Fruit fly (Drosophila melanogaster) whole organism, embryonic: ENCODE measurements around the gene Est-Q.
A peak's percentile ranks its signal among the peaks of the same experiment; 100 is the strongest.

Experiments
- BEAF-32 ChIP-seq: fragments of 200-800 bp; sonication (Bioruptor generic); optimal IDR thresholded peaks from 3 replicates; lab custom pipeline; 2017; ENCODE audit warnings: missing biosample characterization, missing genetic modification characterization, mild to moderate bottlenecking, moderate library complexity, missing genetic modification reagents
- CG10267 ChIP-seq: fragments of 200-800 bp; sonication (Bioruptor generic); optimal IDR thresholded peaks from 2 replicates; lab custom pipeline; 2018; ENCODE audit warnings: missing biosample characterization, mild to moderate bottlenecking, missing genetic modification characterization, moderate library complexity
- CG12299 ChIP-seq: fragments of 200-800 bp; sonication (Bioruptor generic); optimal IDR thresholded peaks from 2 replicates; lab custom pipeline; 2018; ENCODE audit warnings: missing biosample characterization, mild to moderate bottlenecking, missing genetic modification characterization
- CG12659 ChIP-seq: fragments of 200-800 bp; sonication (Bioruptor generic); optimal IDR thresholded peaks from 3 replicates; lab custom pipeline; 2017; ENCODE audit warnings: mild to moderate bottlenecking, missing biosample characterization, missing genetic modification reagents, missing genetic modification characterization
- CG14050 ChIP-seq: fragments of 200-800 bp; sonication (Bioruptor generic); IDR thresholded peaks from 3 replicates; pipeline ENCODE4 v1.3.6; 2022; ENCODE audit warnings: missing biosample characterization, missing genetic modification characterization
- CG1603 ChIP-seq: fragments of 200-800 bp; sonication (Bioruptor generic); optimal IDR thresholded peaks from 2 replicates; lab custom pipeline; 2019; ENCODE audit warnings: missing biosample characterization, mild to moderate bottlenecking, missing genetic modification characterization, moderate library complexity
- CG16813 ChIP-seq: fragments of 200-800 bp; sonication (Bioruptor generic); IDR thresholded peaks from 3 replicates; pipeline ENCODE4 v1.3.6; 2022; ENCODE audit warnings: missing biosample characterization, missing genetic modification characterization; ENCODE audit not compliant: partially characterized antibody
- CG18262 ChIP-seq: fragments of 200-800 bp; optimal IDR thresholded peaks from 3 replicates; lab custom pipeline; 2019; ENCODE audit warnings: missing biosample characterization, mild to moderate bottlenecking, missing genetic modification characterization, moderate library complexity
- CG30403 ChIP-seq: fragments of 200-800 bp; sonication (Bioruptor generic); optimal IDR thresholded peaks from 3 replicates; lab custom pipeline; 2016; ENCODE audit warnings: missing biosample characterization, missing genetic modification characterization
- CG30431 ChIP-seq: fragments of 200-800 bp; sonication (Bioruptor generic); optimal IDR thresholded peaks from 2 replicates; lab custom pipeline; 2017; ENCODE audit warnings: missing biosample characterization, missing genetic modification characterization
- CG3281 ChIP-seq: fragments of 200-800 bp; sonication (Bioruptor generic); optimal IDR thresholded peaks from 3 replicates; lab custom pipeline; 2017; ENCODE audit warnings: missing biosample characterization, mild to moderate bottlenecking, missing genetic modification characterization
- CG3995 ChIP-seq: fragments of 200-800 bp; sonication (Bioruptor generic); optimal IDR thresholded peaks from 3 replicates; lab custom pipeline; 2016; ENCODE audit warnings: missing biosample characterization, missing genetic modification characterization
- CG5245 ChIP-seq: fragments of 200-800 bp; sonication (Bioruptor generic); optimal IDR thresholded peaks from 3 replicates; lab custom pipeline; 2016; ENCODE audit warnings: missing biosample characterization, missing genetic modification characterization
- CG8924 ChIP-seq: fragments of 200-800 bp; optimal IDR thresholded peaks from 3 replicates; lab custom pipeline; 2019; ENCODE audit warnings: missing biosample characterization, mild to moderate bottlenecking, missing genetic modification characterization, moderate library complexity
- CG9797 ChIP-seq: fragments of 200-800 bp; sonication (Bioruptor generic); optimal IDR thresholded peaks from 3 replicates; lab custom pipeline; 2018; ENCODE audit warnings: missing biosample characterization, mild to moderate bottlenecking, missing genetic modification characterization
- CG9817 ChIP-seq: fragments of 200-800 bp; sonication (Bioruptor generic); optimal IDR thresholded peaks from 2 replicates; lab custom pipeline; 2018; ENCODE audit warnings: missing biosample characterization, mild to moderate bottlenecking, missing genetic modification characterization, moderate library complexity
- CTCF ChIP-seq: fragments of 200-800 bp; sonication (Bioruptor generic); optimal IDR thresholded peaks from 2 replicates; lab custom pipeline; 2017; ENCODE audit warnings: missing biosample characterization, mild to moderate bottlenecking, missing genetic modification characterization, moderate library complexity
- CoRest ChIP-seq: fragments of 200-800 bp; sonication (Bioruptor generic); optimal IDR thresholded peaks from 3 replicates; lab custom pipeline; 2018; ENCODE audit warnings: missing biosample characterization, mild to moderate bottlenecking, missing genetic modification characterization, moderate library complexity
- D19A ChIP-seq: fragments of 200-800 bp; optimal IDR thresholded peaks from 3 replicates; lab custom pipeline; 2019; ENCODE audit warnings: missing biosample characterization, mild to moderate bottlenecking, missing genetic modification characterization, moderate library complexity
- Dip3 ChIP-seq: fragments of 200-800 bp; sonication (Bioruptor generic); optimal IDR thresholded peaks from 3 replicates; lab custom pipeline; 2016; ENCODE audit warnings: missing biosample characterization, missing genetic modification characterization
- Doc2 ChIP-seq: fragments of 200-800 bp; sonication (Bioruptor generic); IDR thresholded peaks from 2 replicates; pipeline ENCODE4 v1.3.6; 2022; ENCODE audit warnings: missing biosample characterization, missing genetic modification characterization
- HLH54F ChIP-seq: fragments of 200-800 bp; sonication (Bioruptor generic); optimal IDR thresholded peaks from 3 replicates; lab custom pipeline; 2016; ENCODE audit warnings: missing biosample characterization, missing genetic modification characterization
- Lhr ChIP-seq: fragments of 200-800 bp; sonication (Bioruptor generic); optimal IDR thresholded peaks from 3 replicates; lab custom pipeline; 2017; ENCODE audit warnings: mild to moderate bottlenecking, missing biosample characterization, missing genetic modification reagents, missing genetic modification characterization
- Lim3 ChIP-seq: fragments of 200-800 bp; sonication (Bioruptor generic); IDR thresholded peaks from 2 replicates; pipeline ENCODE4 v1.3.6; 2022; ENCODE audit warnings: missing biosample characterization, missing genetic modification characterization
- MBD-R2 ChIP-seq: fragments of 200-800 bp; sonication (Bioruptor generic); IDR thresholded peaks from 2 replicates; pipeline ENCODE4 v1.3.6; 2022; ENCODE audit warnings: missing biosample characterization, missing genetic modification characterization
- Med ChIP-seq: fragments of 200-800 bp; sonication (Bioruptor generic); peaks from one replicate; lab custom pipeline; 2016; ENCODE audit warnings: missing biosample characterization, missing genetic modification characterization, mild to moderate bottlenecking, inconsistent platforms, moderate library complexity
- Myb ChIP-seq: fragments of 200-800 bp; sonication (Bioruptor generic); optimal IDR thresholded peaks from 2 replicates; lab custom pipeline; 2016; ENCODE audit warnings: missing biosample characterization, missing genetic modification characterization
- Oaz ChIP-seq: fragments of 200-800 bp; sonication (Bioruptor generic); IDR thresholded peaks from 2 replicates; pipeline ENCODE4 v1.3.6; 2022; ENCODE audit warnings: missing biosample characterization, missing genetic modification characterization
- Ravus ChIP-seq: fragments of 200-800 bp; sonication (Bioruptor generic); IDR thresholded peaks from 2 replicates; pipeline ENCODE4 v1.3.6; 2022; ENCODE audit warnings: missing biosample characterization, missing genetic modification characterization
- Sox102F ChIP-seq: fragments of 200-800 bp; sonication (Bioruptor generic); optimal IDR thresholded peaks from 2 replicates; lab custom pipeline; 2018; ENCODE audit warnings: missing biosample characterization, mild to moderate bottlenecking, missing genetic modification characterization, moderate library complexity
- Sry-β ChIP-seq: fragments of 200-800 bp; sonication (Bioruptor generic); optimal IDR thresholded peaks from 2 replicates; lab custom pipeline; 2018; ENCODE audit warnings: missing biosample characterization, mild to moderate bottlenecking, missing genetic modification characterization, moderate library complexity
- TFAM ChIP-seq: fragments of 200-800 bp; sonication (Bioruptor generic); optimal IDR thresholded peaks from 2 replicates; lab custom pipeline; 2017; ENCODE audit warnings: missing biosample characterization, missing genetic modification characterization, inconsistent platforms
- Xbp1 ChIP-seq: fragments of 200-800 bp; sonication (Bioruptor generic); optimal IDR thresholded peaks from 3 replicates; lab custom pipeline; 2016; ENCODE audit warnings: missing biosample characterization, mild to moderate bottlenecking, missing genetic modification characterization
- Xrp1 ChIP-seq: fragments of 200-800 bp; sonication (Bioruptor generic); IDR thresholded peaks from 2 replicates; pipeline ENCODE4 v1.3.6; 2022; ENCODE audit warnings: missing biosample characterization, missing genetic modification characterization
- YL-1 ChIP-seq: fragments of 200-800 bp; sonication (Bioruptor generic); optimal IDR thresholded peaks from 3 replicates; lab custom pipeline; 2017; ENCODE audit warnings: missing biosample characterization, mild to moderate bottlenecking, missing genetic modification characterization
- aop ChIP-seq: fragments of 200-800 bp; sonication (Bioruptor generic); IDR thresholded peaks from 2 replicates; pipeline ENCODE4 v1.3.6; 2022; ENCODE audit warnings: missing biosample characterization, missing genetic modification characterization
- bbx ChIP-seq: fragments of 200-800 bp; sonication (Bioruptor generic); IDR thresholded peaks from 2 replicates; pipeline ENCODE4 v1.3.6; 2022; ENCODE audit warnings: missing biosample characterization, missing genetic modification characterization; ENCODE audit not compliant: partially characterized antibody
- dmrt11E ChIP-seq: fragments of 200-800 bp; sonication (Bioruptor generic); optimal IDR thresholded peaks from 3 replicates; lab custom pipeline; 2018; ENCODE audit warnings: missing biosample characterization, mild to moderate bottlenecking, missing genetic modification characterization, moderate library complexity
- dpn ChIP-seq, 2 experiments: fragments of 200-800 bp; sonication (Bioruptor generic); optimal IDR thresholded peaks; 3 replicates each; lab custom pipeline; 2016; ENCODE audit warnings: missing biosample characterization in 2 of 2, missing genetic modification characterization in 2 of 2
- ewg ChIP-seq: fragments of 200-800 bp; sonication (Bioruptor generic); optimal IDR thresholded peaks from 3 replicates; lab custom pipeline; 2017; ENCODE audit warnings: mild to moderate bottlenecking, missing biosample characterization, missing genetic modification reagents, missing genetic modification characterization
- kay ChIP-seq: fragments of 200-800 bp; sonication (Bioruptor generic); optimal IDR thresholded peaks from 2 replicates; lab custom pipeline; 2016; ENCODE audit warnings: missing biosample characterization, missing genetic modification characterization
- mam ChIP-seq: fragments of 200-800 bp; sonication (Bioruptor generic); optimal IDR thresholded peaks from 3 replicates; lab custom pipeline; 2016; ENCODE audit warnings: missing biosample characterization, missing genetic modification characterization
- pzg ChIP-seq: fragments of 200-800 bp; sonication (Bioruptor generic); optimal IDR thresholded peaks from 3 replicates; lab custom pipeline; 2018; ENCODE audit warnings: missing biosample characterization, mild to moderate bottlenecking, missing genetic modification characterization, moderate library complexity
- shn ChIP-seq: fragments of 200-800 bp; sonication (Bioruptor generic); optimal IDR thresholded peaks from 3 replicates; lab custom pipeline; 2016; ENCODE audit warnings: missing biosample characterization, missing genetic modification characterization
- sisA ChIP-seq: fragments of 200-800 bp; sonication (Bioruptor generic); IDR thresholded peaks from 2 replicates; pipeline ENCODE4 v1.3.6; 2022; ENCODE audit warnings: missing biosample characterization, missing genetic modification characterization
- sr ChIP-seq: fragments of 200-800 bp; sonication (Bioruptor generic); IDR thresholded peaks from 3 replicates; pipeline ENCODE4 v1.3.6; 2022; ENCODE audit warnings: missing biosample characterization, missing genetic modification characterization
- stwl ChIP-seq: fragments of 200-800 bp; sonication (Bioruptor generic); optimal IDR thresholded peaks from 3 replicates; lab custom pipeline; 2018; ENCODE audit warnings: missing biosample characterization, mild to moderate bottlenecking, missing genetic modification characterization, moderate library complexity
- trem ChIP-seq: fragments of 200-800 bp; optimal IDR thresholded peaks from 3 replicates; lab custom pipeline; 2019; ENCODE audit warnings: missing biosample characterization, mild to moderate bottlenecking, missing genetic modification characterization, moderate library complexity
- vfl ChIP-seq: fragments of 200-800 bp; sonication (Bioruptor generic); optimal IDR thresholded peaks from 2 replicates; lab custom pipeline; 2016; ENCODE audit warnings: missing biosample characterization, missing genetic modification characterization
- vvl ChIP-seq: fragments of 200-800 bp; sonication (Bioruptor generic); IDR thresholded peaks from 2 replicates; pipeline ENCODE4 v1.3.6; 2022; ENCODE audit warnings: missing biosample characterization, missing genetic modification characterization
- zen ChIP-seq: fragments of 200-800 bp; sonication (Bioruptor generic); optimal IDR thresholded peaks from 3 replicates; lab custom pipeline; 2018; ENCODE audit warnings: missing biosample characterization, mild to moderate bottlenecking, missing genetic modification characterization, moderate library complexity

The Est-Q gene

dm6 chr3L:21516716-21517266 lies 15.6 kb downstream of the Est-Q start (continued):
- peak; percentile 56; the same call in 1 of the 2 replicates for TF ChIP-seq MBD-R2 (GFP tag; lab: Robert Waterston, UW)
- peak; percentile 26 for TF ChIP-seq zen (tag; lab: Kevin White, UChicago)
- TF ChIP-seq Dip3 (GFP tag; lab: Kevin White, UChicago): peak; percentile 9
- TF ChIP-seq HLH54F (GFP tag; lab: Kevin White, UChicago): peak; percentile 25
- TF ChIP-seq YL-1 (GFP tag; lab: Kevin White, UChicago): peak; percentile 88
- no peak for TF ChIP-seq Oaz (GFP tag; lab: Robert Waterston, UW)
- no peak for TF ChIP-seq sisA
- TF ChIP-seq CG12299: peak; percentile 2
- peak; percentile 92 for TF ChIP-seq CG10267 (tag; lab: Kevin White, UChicago)
- TF ChIP-seq Ravus (GFP tag; lab: Robert Waterston, UW): no peak
- TF ChIP-seq Xrp1 (GFP tag; lab: Robert Waterston, UW): no peak
- no peak for TF ChIP-seq Doc2 (GFP tag; lab: Robert Waterston, UW)
- TF ChIP-seq CG8924 (tag; lab: Kevin White, UChicago): peak; percentile 59
- no peak for TF ChIP-seq aop (GFP tag; lab: Robert Waterston, UW)
- TF ChIP-seq CG9797 (GFP tag; lab: Kevin White, UChicago): peak; percentile 88
- TF ChIP-seq vfl: peak; percentile 37
- TF ChIP-seq CG3281 (GFP tag; lab: Kevin White, UChicago): peak; percentile 27
- TF ChIP-seq CTCF (GFP tag; lab: Kevin White, UChicago): no peak
- TF ChIP-seq ewg (GFP tag; lab: Kevin White, UChicago): no peak
- TF ChIP-seq Lim3 (GFP tag; lab: Robert Waterston, UW): no peak
- peak in 1 of 2 experiments; percentile 40 for TF ChIP-seq dpn (GFP tag; optimal IDR thresholded peaks at IDR 0.05; lab: Kevin White, UChicago)
- TF ChIP-seq CG16813 (GFP tag; lab: Robert Waterston, UW): no peak
- TF ChIP-seq TFAM (GFP tag; lab: Kevin White, UChicago): no peak
- peak; percentile 69 for TF ChIP-seq CG12659 (GFP tag; lab: Kevin White, UChicago)
- peak; percentile 9 for TF ChIP-seq D19A (tag; lab: Kevin White, UChicago)
- TF ChIP-seq CG14050 (GFP tag; lab: Robert Waterston, UW): no peak
- peak; percentile 38 for TF ChIP-seq CG30403 (GFP tag; lab: Kevin White, UChicago)
- no peak for TF ChIP-seq Sry-β (GFP tag; lab: Kevin White, UChicago)
- peak; percentile 36 for TF ChIP-seq CoRest (tag; lab: Kevin White, UChicago)
- TF ChIP-seq pzg (GFP tag; lab: Kevin White, UChicago): peak; percentile 69
- TF ChIP-seq Lhr (GFP tag; lab: Kevin White, UChicago): peak; percentile 73
- peak; percentile 86 for TF ChIP-seq Med (GFP tag; lab: Kevin White, UChicago)
- TF ChIP-seq dmrt11E (tag; lab: Kevin White, UChicago): peak; percentile 1
- peak; percentile 42 for TF ChIP-seq vvl
- TF ChIP-seq CG9817 (tag; lab: Kevin White, UChicago): no peak
- TF ChIP-seq CG5245 (GFP tag; lab: Kevin White, UChicago): no peak
- peak; percentile 41 for TF ChIP-seq mam (GFP tag; lab: Kevin White, UChicago)
- TF ChIP-seq BEAF-32: peak; percentile 42
- peak; percentile 51 for TF ChIP-seq shn (GFP tag; lab: Kevin White, UChicago)
- TF ChIP-seq stwl (tag; lab: Kevin White, UChicago): peak; percentile 72
- peak; percentile 27 for TF ChIP-seq Xbp1 (GFP tag; lab: Kevin White, UChicago)
- peak; percentile 14 for TF ChIP-seq CG1603 (tag; lab: Kevin White, UChicago)
- 0 out of 2 replicates have a peak, but pooled peaks have one; percentile 15 for TF ChIP-seq bbx (GFP tag; lab: Robert Waterston, UW)
- no peak for TF ChIP-seq CG30431
- no peak for TF ChIP-seq Sox102F
- TF ChIP-seq kay (GFP tag; lab: Kevin White, UChicago): no peak
- peak; percentile 13; the same call in 1 of the 3 replicates for TF ChIP-seq sr
- no peak for TF ChIP-seq CG3995
- TF ChIP-seq trem (tag; lab: Kevin White, UChicago): peak; percentile 68
- peak; percentile 28 for TF ChIP-seq Myb (GFP tag; lab: Kevin White, UChicago)
- peak; percentile 10 for TF ChIP-seq CG18262 (tag; lab: Kevin White, UChicago)
